Fruit fly (Drosophila melanogaster): ENCODE measurements around the gene CG32945.

DNA sequence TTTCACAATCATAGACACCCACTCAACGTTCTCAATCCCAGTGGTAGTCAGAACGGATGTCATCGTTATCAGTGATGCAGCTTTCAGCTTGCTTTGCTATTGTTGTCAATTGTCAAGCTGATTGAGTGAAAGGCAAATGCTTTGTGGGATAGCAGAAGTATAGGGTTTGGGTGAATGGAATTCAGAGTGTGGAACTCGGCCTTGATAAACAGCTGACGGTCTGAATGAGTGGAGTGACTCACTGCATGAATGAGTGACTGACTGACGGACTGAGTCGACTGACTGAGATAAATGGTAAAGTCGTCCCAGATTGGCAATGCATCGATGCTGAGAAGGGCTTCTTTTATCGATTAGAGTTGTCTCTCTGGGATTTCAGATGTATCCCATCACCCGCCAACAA, 47.5 kb downstream of the CG32945 start:
- no peak for TF ChIP-seq CG1620 (GFP tag; optimal IDR thresholded peaks at IDR 0.05)
- TF ChIP-seq Crg-1 (GFP tag; optimal IDR thresholded peaks at IDR 0.05) = no peak
- no peak for TF ChIP-seq cic (GFP tag; optimal IDR thresholded peaks at IDR 0.05)
- no peak for TF ChIP-seq Clk (GFP tag; optimal IDR thresholded peaks at IDR 0.05)
- no peak for TF ChIP-seq CG7045 (GFP tag; optimal IDR thresholded peaks at IDR 0.05)
- TF ChIP-seq toe (GFP tag; optimal IDR thresholded peaks at IDR 0.05) = no peak
- no peak for TF ChIP-seq kay (GFP tag; ENCODE audit: borderline replicate concordance)
